Fruit fly (Drosophila melanogaster) whole organism, prepupa: ENCODE measurements around the gene Smg6.

Experiments used
- Blimp-1 ChIP-seq: fragments of 200-800 bp; sonication (Bioruptor generic); optimal IDR thresholded peaks from 3 replicates; lab custom pipeline; 2017; ENCODE audit warnings: missing biosample characterization, missing genetic modification characterization, mild to moderate bottlenecking, moderate library complexity, missing genetic modification reagents
- CG11762 ChIP-seq: fragments of 200-800 bp; sonication (Bioruptor generic); optimal IDR thresholded peaks from 3 replicates; lab custom pipeline; 2016; ENCODE audit warnings: missing biosample characterization, missing genetic modification characterization; ENCODE audit not compliant: insufficient read depth
- CG15336 ChIP-seq: fragments of 200-800 bp; sonication (Bioruptor generic); IDR thresholded peaks from 2 replicates; pipeline ENCODE4 v1.3.6; 2022; ENCODE audit warnings: missing biosample characterization, missing genetic modification characterization
- CG6276 ChIP-seq: fragments of 200-800 bp; sonication (Bioruptor generic); optimal IDR thresholded peaks from 2 replicates; lab custom pipeline; 2017; ENCODE audit warnings: missing biosample characterization, mild to moderate bottlenecking, missing genetic modification characterization
- CG9139 ChIP-seq: fragments of 200-800 bp; sonication (Bioruptor generic); optimal IDR thresholded peaks from 3 replicates; lab custom pipeline; 2017; ENCODE audit warnings: missing biosample characterization, mild to moderate bottlenecking, missing genetic modification characterization
- Hr39 ChIP-seq: fragments of 200-800 bp; sonication (Bioruptor generic); optimal IDR thresholded peaks from 2 replicates; lab custom pipeline; 2016; ENCODE audit warnings: missing biosample characterization, missing genetic modification characterization
- OdsH ChIP-seq: fragments of 200-800 bp; sonication (Bioruptor generic); optimal IDR thresholded peaks from 3 replicates; lab custom pipeline; 2016; ENCODE audit warnings: missing biosample characterization, missing genetic modification characterization
- Sox14 ChIP-seq: fragments of 200-800 bp; sonication (Bioruptor generic); optimal IDR thresholded peaks from 3 replicates; lab custom pipeline; 2016; ENCODE audit warnings: missing biosample characterization, missing genetic modification characterization
- Sox15 ChIP-seq: fragments of 200-800 bp; sonication (Bioruptor generic); optimal IDR thresholded peaks from 3 replicates; lab custom pipeline; 2016; ENCODE audit warnings: missing biosample characterization, missing genetic modification characterization
- fd85E ChIP-seq: fragments of 200-800 bp; sonication (Bioruptor generic); optimal IDR thresholded peaks from 3 replicates; lab custom pipeline; 2016; ENCODE audit warnings: missing biosample characterization, missing genetic modification characterization
- pdm3 ChIP-seq: fragments of 200-800 bp; sonication (Bioruptor generic); optimal IDR thresholded peaks from 3 replicates; lab custom pipeline; 2016; ENCODE audit warnings: missing biosample characterization, missing genetic modification characterization

- no peak for TF ChIP-seq OdsH
- TF ChIP-seq fd85E = no peak
- no peak for TF ChIP-seq Sox14 (GFP tag; lab: Kevin White, UChicago)
- no peak for TF ChIP-seq Hr39 (GFP tag; lab: Kevin White, UChicago)
- TF ChIP-seq Blimp-1 (GFP tag; lab: Kevin White, UChicago) = no peak
- no peak for TF ChIP-seq CG6276 (GFP tag; lab: Kevin White, UChicago)
- TF ChIP-seq Sox15 (GFP tag; lab: Kevin White, UChicago) = no peak
- no peak for TF ChIP-seq CG15336 (GFP tag; lab: Robert Waterston, UW)
- TF ChIP-seq CG11762 = no peak
- TF ChIP-seq CG9139 (GFP tag; lab: Kevin White, UChicago) = no peak
- TF ChIP-seq pdm3 = no peak
Measured at dm6 chr3R:25004064-25004463, 29.2 kb downstream of the Smg6 start.
